Fruit fly (Drosophila melanogaster) whole organism, pupa: ENCODE data around the gene CG3529.

Source experiments
- CG10348 ChIP-seq: fragments of 200-800 bp; sonication (Bioruptor generic); IDR thresholded peaks from 2 replicates; pipeline ENCODE4 v1.3.6; 2022; ENCODE audit warnings: missing biosample characterization, missing genetic modification characterization
- CG12605 ChIP-seq: fragments of 200-800 bp; sonication (Bioruptor generic); IDR thresholded peaks from 2 replicates; pipeline ENCODE4 v1.3.6; 2022; ENCODE audit warnings: missing biosample characterization, missing genetic modification characterization
- CG13204 ChIP-seq: fragments of 200-800 bp; sonication (Bioruptor generic); optimal IDR thresholded peaks from 2 replicates; lab custom pipeline; 2018; ENCODE audit warnings: missing biosample characterization, mild to moderate bottlenecking, missing genetic modification characterization, moderate library complexity
- CG14655 ChIP-seq: fragments of 200-800 bp; sonication (Bioruptor generic); optimal IDR thresholded peaks from 3 replicates; lab custom pipeline; 2017; ENCODE audit warnings: mild to moderate bottlenecking, missing biosample characterization, missing genetic modification reagents, missing genetic modification characterization
- CG15710 ChIP-seq: fragments of 200-800 bp; sonication (Bioruptor generic); optimal IDR thresholded peaks from 2 replicates; lab custom pipeline; 2018; ENCODE audit warnings: missing biosample characterization, mild to moderate bottlenecking, missing genetic modification characterization, moderate library complexity
- CG17806 ChIP-seq: fragments of 200-800 bp; sonication (Bioruptor generic); optimal IDR thresholded peaks from 2 replicates; lab custom pipeline; 2018; ENCODE audit warnings: missing biosample characterization, mild to moderate bottlenecking, missing genetic modification characterization, moderate library complexity
- CG32121 ChIP-seq: fragments of 200-800 bp; sonication (Bioruptor generic); IDR thresholded peaks from 2 replicates; pipeline ENCODE4 v1.3.6; 2022; ENCODE audit warnings: missing biosample characterization, missing genetic modification characterization
- CG34367 ChIP-seq: fragments of 200-800 bp; sonication (Bioruptor generic); optimal IDR thresholded peaks from 2 replicates; lab custom pipeline; 2018; ENCODE audit warnings: missing biosample characterization, mild to moderate bottlenecking, missing genetic modification characterization
- CG4496 ChIP-seq: fragments of 200-800 bp; sonication (Bioruptor generic); IDR thresholded peaks from 3 replicates; pipeline ENCODE4 v1.3.6; 2022; ENCODE audit warnings: missing biosample characterization, missing genetic modification characterization
- CG8159 ChIP-seq: fragments of 200-800 bp; sonication (Bioruptor generic); optimal IDR thresholded peaks from 3 replicates; lab custom pipeline; 2018; ENCODE audit warnings: missing biosample characterization, mild to moderate bottlenecking, missing genetic modification characterization, moderate library complexity
- CG8301 ChIP-seq: fragments of 200-800 bp; sonication (Bioruptor generic); optimal IDR thresholded peaks from 2 replicates; lab custom pipeline; 2018; ENCODE audit warnings: missing biosample characterization, mild to moderate bottlenecking, missing genetic modification characterization
- CG9948 ChIP-seq: fragments of 200-800 bp; sonication (Bioruptor generic); optimal IDR thresholded peaks from 2 replicates; lab custom pipeline; 2018; ENCODE audit warnings: missing biosample characterization, mild to moderate bottlenecking, missing genetic modification characterization, moderate library complexity
- D1 ChIP-seq: fragments of 200-800 bp; sonication (Bioruptor generic); optimal IDR thresholded peaks from 2 replicates; lab custom pipeline; 2018; ENCODE audit warnings: missing biosample characterization, mild to moderate bottlenecking, missing genetic modification characterization, moderate library complexity
- EcR ChIP-seq: fragments of 200-800 bp; sonication (Bioruptor generic); optimal IDR thresholded peaks from 3 replicates; lab custom pipeline; 2019; ENCODE audit warnings: missing biosample characterization, missing genetic modification characterization, mild to moderate bottlenecking, moderate library complexity, missing genetic modification reagents
- Ets98B ChIP-seq: fragments of 200-800 bp; sonication (Bioruptor generic); IDR thresholded peaks from 2 replicates; pipeline ENCODE4 v1.3.6; 2022; ENCODE audit warnings: missing biosample characterization, missing genetic modification characterization
- Pif1A ChIP-seq: fragments of 200-800 bp; sonication (Bioruptor generic); optimal IDR thresholded peaks from 3 replicates; lab custom pipeline; 2016; ENCODE audit warnings: missing biosample characterization, missing genetic modification characterization
- Pif1B ChIP-seq: fragments of 200-800 bp; sonication (Bioruptor generic); optimal IDR thresholded peaks from 3 replicates; lab custom pipeline; 2016; ENCODE audit warnings: missing biosample characterization, missing genetic modification characterization
- Snoo ChIP-seq: fragments of 200-800 bp; sonication (Bioruptor generic); optimal IDR thresholded peaks from 3 replicates; lab custom pipeline; 2017; ENCODE audit warnings: missing biosample characterization, mild to moderate bottlenecking, missing genetic modification characterization, inconsistent platforms
- fd96Ca ChIP-seq: fragments of 200-800 bp; sonication (Bioruptor generic); IDR thresholded peaks from 3 replicates; pipeline ENCODE4 v1.3.6; 2022; ENCODE audit warnings: missing biosample characterization, missing genetic modification characterization
- gl ChIP-seq: fragments of 200-800 bp; sonication (Bioruptor generic); optimal IDR thresholded peaks from 2 replicates; lab custom pipeline; 2018; ENCODE audit warnings: missing biosample characterization, mild to moderate bottlenecking, missing genetic modification characterization
- rn ChIP-seq: fragments of 200-800 bp; sonication (Bioruptor generic); IDR thresholded peaks from 2 replicates; pipeline ENCODE4 v1.3.6; 2022; ENCODE audit warnings: missing biosample characterization, missing genetic modification characterization

The CG3529 gene

dm6 chr3L:9457619-9458092 lies 11.0 kb downstream of the CG3529 start, which contains the start of gene CG3437:
CG3437 (minus strand) TSS chr3L:9457669.
- TF ChIP-seq Snoo (tag; lab: Kevin White, UChicago) (peak; percentile 99), CG4496 (peak; percentile 100), CG12605 (GFP tag; lab: Robert Waterston, UW) (peak; percentile 100), Ets98B (GFP tag; lab: Robert Waterston, UW) (peak; percentile 100), fd96Ca (peak; percentile 100), CG9948 (tag; lab: Kevin White, UChicago) (peak; percentile 100), EcR (peak; percentile 56), rn (GFP tag; lab: Robert Waterston, UW) (peak; percentile 100), CG34367 (tag; lab: Kevin White, UChicago) (peak; percentile 99), Pif1A (GFP tag; lab: Kevin White, UChicago) (peak; percentile 100), CG10348 (peak; percentile 99), CG8159 (tag; lab: Kevin White, UChicago) (peak; percentile 99), CG17806 (tag; lab: Kevin White, UChicago) (peak; percentile 99), Pif1B (peak; percentile 99), CG13204 (peak; percentile 98), gl (tag; lab: Kevin White, UChicago) (peak; percentile 98), CG15710 (peak; percentile 100), CG32121 (GFP tag; lab: Robert Waterston, UW) (peak; percentile 100), CG14655 (GFP tag; lab: Kevin White, UChicago) (peak; percentile 100), CG8301 (tag; lab: Kevin White, UChicago) (peak; percentile 100), D1 (tag; lab: Kevin White, UChicago) (no peak)
- TF ChIP-seq, all 21 proteins: peak for 20

dm6 chr3L:9460775-9461491 lies 14.3 kb downstream of the CG3529 start, which contains the start of the genes CG3434 and CG44838:
CG3434 (minus strand) TSS chr3L:9460799.
CG44838 (plus strand) TSS chr3L:9461050.
- TF ChIP-seq CG8159 (tag; lab: Kevin White, UChicago) (peak; percentile 66), Pif1B (peak; percentile 74), CG12605 (GFP tag; lab: Robert Waterston, UW) (no peak), CG34367 (tag; lab: Kevin White, UChicago) (peak; percentile 54), EcR (peak; percentile 75), Snoo (tag; lab: Kevin White, UChicago) (peak; percentile 73), D1 (tag; lab: Kevin White, UChicago) (no peak), Ets98B (GFP tag; lab: Robert Waterston, UW) (peak; percentile 47), CG15710 (peak; percentile 68), CG17806 (tag; lab: Kevin White, UChicago) (peak; percentile 57), CG32121 (GFP tag; lab: Robert Waterston, UW) (peak; percentile 73), fd96Ca (peak; percentile 75; the same call in 2 of the 3 replicates), rn (GFP tag; lab: Robert Waterston, UW) (peak; percentile 39; the same call in 1 of the 2 replicates), CG10348 (no peak), CG13204 (peak; percentile 37), gl (tag; lab: Kevin White, UChicago) (no peak), CG4496 (peak; percentile 71), Pif1A (GFP tag; lab: Kevin White, UChicago) (peak; percentile 70), CG9948 (tag; lab: Kevin White, UChicago) (peak; percentile 54), CG8301 (tag; lab: Kevin White, UChicago) (peak; percentile 50), CG14655 (GFP tag; lab: Kevin White, UChicago) (peak; percentile 63)

- TF ChIP-seq CG8159 (tag; lab: Kevin White, UChicago) (no peak), CG13204 (no peak), rn (GFP tag; lab: Robert Waterston, UW) (0 out of 2 replicates have a peak, but pooled peaks have one; percentile 28), D1 (tag; lab: Kevin White, UChicago) (no peak), CG12605 (GFP tag; lab: Robert Waterston, UW) (no peak), CG10348 (no peak), Pif1B (no peak), CG17806 (tag; lab: Kevin White, UChicago) (peak; percentile 30), CG8301 (tag; lab: Kevin White, UChicago) (no peak), CG4496 (peak; percentile 69; the same call in 2 of the 3 replicates), fd96Ca (peak; percentile 47; the same call in 2 of the 3 replicates), CG32121 (GFP tag; lab: Robert Waterston, UW) (peak; percentile 36), Snoo (tag; lab: Kevin White, UChicago) (no peak), Pif1A (GFP tag; lab: Kevin White, UChicago) (no peak), CG34367 (tag; lab: Kevin White, UChicago) (peak; percentile 36), CG14655 (GFP tag; lab: Kevin White, UChicago) (no peak), CG9948 (tag; lab: Kevin White, UChicago) (peak; percentile 7), Ets98B (GFP tag; lab: Robert Waterston, UW) (no peak), EcR (peak; percentile 81), CG15710 (no peak), gl (tag; lab: Kevin White, UChicago) (no peak)
Observed at dm6 chr3L:9461670-9462246, 15.1 kb downstream of the CG3529 start.

- TF ChIP-seq CG15710, result peak; percentile 91
- TF ChIP-seq D1 (tag; lab: Kevin White, UChicago), result peak; percentile 93
- TF ChIP-seq EcR, result no peak
- TF ChIP-seq CG17806 (tag; lab: Kevin White, UChicago), result peak; percentile 90
- TF ChIP-seq CG10348, result peak; percentile 52; the same call in 1 of the 2 replicates
- no peak for TF ChIP-seq fd96Ca
- peak; percentile 91 for TF ChIP-seq Ets98B (GFP tag; lab: Robert Waterston, UW)
- no peak for TF ChIP-seq rn (GFP tag; lab: Robert Waterston, UW)
- peak; percentile 89 for TF ChIP-seq Snoo (tag; lab: Kevin White, UChicago)
- TF ChIP-seq CG32121 (GFP tag; lab: Robert Waterston, UW), result peak; percentile 90
- TF ChIP-seq CG8159 (tag; lab: Kevin White, UChicago), result peak; percentile 94
- TF ChIP-seq gl (tag; lab: Kevin White, UChicago), result peak; percentile 62
- TF ChIP-seq CG8301 (tag; lab: Kevin White, UChicago), result peak; percentile 96
- TF ChIP-seq CG12605 (GFP tag; lab: Robert Waterston, UW), result peak; percentile 66
- peak; percentile 94 for TF ChIP-seq Pif1A (GFP tag; lab: Kevin White, UChicago)
- peak; percentile 88 for TF ChIP-seq CG9948 (tag; lab: Kevin White, UChicago)
- TF ChIP-seq CG14655 (GFP tag; lab: Kevin White, UChicago), result peak; percentile 96
- peak; percentile 87 for TF ChIP-seq Pif1B
- peak; percentile 90 for TF ChIP-seq CG34367 (tag; lab: Kevin White, UChicago)
- peak; percentile 49 for TF ChIP-seq CG13204
- peak; percentile 92 for TF ChIP-seq CG4496
Observed at dm6 chr3L:9462247-9462769, 15.6 kb downstream of the CG3529 start.
